Fruit fly (Drosophila melanogaster) S2 (cell line): Measurements from ENCODE around the gene CG33490.

ENCODE experiments used
- CG8478 ChIP-seq: fragments of >200 bp; optimal IDR thresholded peaks from 2 replicates; lab custom pipeline; 2018
- CTCF ChIP-seq, 2 experiments: fragments of >200 bp; optimal IDR thresholded peaks; 2 replicates each; lab custom pipeline; 2018

The CG33490 gene

DNA sequence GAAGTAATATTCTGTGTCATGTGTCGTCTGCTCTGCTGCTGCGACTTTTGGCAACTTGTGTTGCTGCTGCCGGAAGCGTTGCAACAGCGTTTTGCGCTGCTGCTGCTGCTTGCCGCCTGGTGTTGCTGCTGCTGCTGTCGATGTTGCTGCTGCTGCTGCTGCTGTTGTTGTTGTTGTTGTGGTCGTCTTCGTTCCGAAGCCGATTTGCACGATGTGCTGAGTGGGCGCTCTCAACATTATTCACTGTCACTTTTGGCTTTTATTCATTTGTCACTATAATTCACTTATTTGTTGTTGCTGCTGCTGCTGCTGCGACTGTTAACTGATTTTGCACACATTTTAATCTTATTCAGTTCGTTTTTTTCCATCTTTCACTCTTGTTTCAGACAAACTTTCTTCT, 32.0 kb downstream of the CG33490 start:
- TF ChIP-seq CTCF (optimal IDR thresholded peaks at IDR 0.05; lab: Kevin White, UChicago) = no peak
- no peak for TF ChIP-seq CG8478

dm6 chr3L:11540330-11540702, 34.1 kb downstream of the CG33490 start:
- no peak for TF ChIP-seq CTCF (optimal IDR thresholded peaks at IDR 0.05; lab: Kevin White, UChicago)
- TF ChIP-seq CG8478 = no peak

- TF ChIP-seq CTCF (optimal IDR thresholded peaks at IDR 0.05; lab: Kevin White, UChicago) (no peak), CG8478 (no peak)
Measured at dm6 chr3L:11539511-11540329, 34.7 kb downstream of the CG33490 start.

- TF ChIP-seq CG8478 = no peak
- TF ChIP-seq CTCF (optimal IDR thresholded peaks at IDR 0.05; lab: Kevin White, UChicago) = no peak
Measured at dm6 chr3L:11536767-11537419, 37.6 kb downstream of the CG33490 start.

dm6 chr3L:11536132-11536531, 38.3 kb downstream of the CG33490 start:
- no peak for TF ChIP-seq CG8478
- TF ChIP-seq CTCF (optimal IDR thresholded peaks at IDR 0.05; lab: Kevin White, UChicago) = no peak

- TF ChIP-seq CTCF (optimal IDR thresholded peaks at IDR 0.05; lab: Kevin White, UChicago) = no peak
- no peak for TF ChIP-seq CG8478
Measured at dm6 chr3L:11534391-11535246, 39.8 kb downstream of the CG33490 start.

DNA sequence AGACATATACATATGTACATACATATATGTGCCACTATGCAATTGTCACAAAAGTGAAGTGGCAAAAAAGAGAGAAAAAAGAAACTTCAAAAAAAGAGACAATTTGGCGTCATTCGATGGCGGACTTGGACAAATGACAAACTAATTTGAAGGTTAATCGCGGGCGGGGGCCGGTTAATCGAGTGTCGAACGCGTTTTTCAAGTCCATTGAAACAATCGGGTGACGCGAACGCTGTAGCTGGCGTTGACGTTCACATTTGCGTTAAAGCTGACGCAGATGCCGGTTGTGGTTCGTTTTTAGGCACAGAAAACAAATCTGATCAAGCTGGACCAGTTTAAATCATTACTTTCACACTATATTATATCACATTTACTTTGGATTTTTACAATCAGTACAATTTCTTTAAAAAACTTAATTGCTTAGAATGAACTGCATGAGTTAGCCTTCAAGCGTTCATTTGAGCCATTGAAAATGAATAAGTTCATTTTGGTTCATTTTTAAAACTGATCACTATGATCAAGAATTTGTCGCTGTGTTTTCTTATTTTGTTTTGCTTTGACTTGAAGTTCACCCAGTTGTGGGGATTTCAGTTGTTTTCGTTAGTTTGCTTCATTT, 40.7 kb downstream of the CG33490 start:
- TF ChIP-seq CG8478 (no peak), CTCF (optimal IDR thresholded peaks at IDR 0.05; lab: Kevin White, UChicago) (no peak)

- TF ChIP-seq CG8478 = no peak
- no peak for TF ChIP-seq CTCF (optimal IDR thresholded peaks at IDR 0.05; lab: Kevin White, UChicago)
Measured at dm6 chr3L:11531994-11532732, 42.3 kb downstream of the CG33490 start.

DNA sequence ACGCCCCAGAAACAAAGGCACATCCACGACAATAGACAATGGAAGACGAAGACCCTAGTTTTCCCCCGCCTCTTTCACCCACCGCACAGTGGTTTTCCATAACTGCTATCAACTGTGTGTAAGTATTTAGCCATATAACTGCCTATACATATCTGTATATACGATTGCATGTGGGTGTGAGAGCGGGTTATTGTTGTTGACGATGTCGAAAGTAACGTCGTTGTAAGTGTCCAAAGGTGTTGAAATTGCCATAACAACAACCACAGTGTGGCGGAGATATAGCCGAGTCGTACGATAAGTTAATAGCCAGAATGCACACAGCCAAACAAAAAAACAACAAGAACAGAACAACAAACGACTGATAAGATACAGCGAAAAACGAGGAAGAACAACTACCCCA, 43.2 kb downstream of the CG33490 start:
- TF ChIP-seq CTCF (optimal IDR thresholded peaks at IDR 0.05; lab: Kevin White, UChicago) = no peak
- no peak for TF ChIP-seq CG8478

DNA sequence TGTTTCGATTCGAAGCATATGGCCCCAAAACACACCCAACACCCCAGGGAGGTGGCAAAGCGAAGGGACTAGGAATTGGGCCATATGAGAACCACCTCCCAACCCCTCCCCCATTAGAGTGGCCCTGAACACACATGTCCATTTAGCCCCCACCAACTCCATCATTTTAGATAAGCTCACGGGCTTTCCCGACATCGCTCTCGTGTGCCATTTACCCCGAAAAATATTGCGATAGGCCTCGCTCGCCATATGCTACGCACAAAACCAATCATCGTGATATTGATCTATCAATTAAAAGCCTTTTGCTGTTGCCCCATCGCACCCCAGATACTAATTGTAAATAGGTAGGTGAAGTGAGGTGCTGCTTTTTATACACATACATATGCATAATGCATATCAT, 44.1 kb downstream of the CG33490 start:
- TF ChIP-seq CG8478 (no peak), CTCF (optimal IDR thresholded peaks at IDR 0.05; lab: Kevin White, UChicago) (no peak)

dm6 chr3L:11529707-11530106, 44.8 kb downstream of the CG33490 start:
- TF ChIP-seq CG8478 (no peak), CTCF (optimal IDR thresholded peaks at IDR 0.05; lab: Kevin White, UChicago) (no peak)

- no peak for TF ChIP-seq CG8478
Measured at dm6 chr3L:11528397-11528923, 46.0 kb downstream of the CG33490 start.

DNA sequence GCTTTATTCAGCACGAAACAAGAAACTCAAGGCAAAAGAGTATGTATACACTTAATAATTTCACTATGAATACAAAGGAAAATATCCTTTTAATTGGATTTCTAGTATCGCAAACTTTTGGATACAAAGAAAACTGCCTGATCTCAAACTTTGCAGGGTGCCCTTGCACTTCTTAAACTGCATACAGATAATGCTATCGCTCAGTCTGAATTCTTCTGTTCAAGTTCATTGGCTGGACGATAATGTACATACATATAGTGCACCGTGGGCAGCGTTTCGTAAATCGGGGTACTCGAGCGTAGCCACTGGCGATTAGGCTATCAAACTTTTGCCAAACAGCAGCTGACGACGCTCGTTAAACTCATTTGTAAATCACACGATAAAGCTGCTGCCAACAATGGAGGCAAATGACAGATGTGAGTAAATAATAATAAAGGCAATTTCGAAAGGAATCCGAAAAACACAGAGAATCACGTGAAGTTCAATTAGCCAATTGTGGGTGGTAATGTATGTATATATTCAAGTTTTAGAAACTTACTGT, 47.7 kb downstream of the CG33490 start:
- TF ChIP-seq CTCF (optimal IDR thresholded peaks at IDR 0.05; lab: Kevin White, UChicago) = no peak
- TF ChIP-seq CG8478 = no peak

- no peak for TF ChIP-seq CTCF (optimal IDR thresholded peaks at IDR 0.05; lab: Kevin White, UChicago)
- no peak for TF ChIP-seq CG8478
Measured at dm6 chr3L:11525765-11526164, 48.7 kb downstream of the CG33490 start.
